ENCODE assay signal across 1 fruit fly cellular context in genomic region chr3R:30423695-30424094, dm6.
TF ChIP-seq lines count a peak whose summit lies in the region.

Gene CG15535 (minus strand): TSS chr3R:30423929.
Gene mRpS18C (plus strand): TSS chr3R:30423974.

TF ChIP-seq in whole organism, embryonic, 481 proteins besides CTCF, POLR2A, EP300 and RAD21 (continued from another document):
- TF ChIP-seq phol (tag; optimal IDR thresholded peaks at IDR 0.05; lab: Kevin White, UChicago): peak; percentile 22
- TF ChIP-seq bbx (GFP tag; IDR thresholded peaks at IDR 0.05; lab: Robert Waterston, UW; ENCODE audit: partially characterized antibody): peak; percentile 81
- no peak for TF ChIP-seq chif (GFP tag; optimal IDR thresholded peaks at IDR 0.05; lab: Kevin White, UChicago)
- TF ChIP-seq ci (GFP tag; IDR thresholded peaks at IDR 0.05; lab: Robert Waterston, UW): peak; percentile 5; the same call in 1 of the 3 replicates
- no peak for TF ChIP-seq CG15696 (tag; optimal IDR thresholded peaks at IDR 0.05; lab: Kevin White, UChicago)
- TF ChIP-seq Opbp (GFP tag; IDR thresholded peaks at IDR 0.05; lab: Robert Waterston, UW; ENCODE audit: partially characterized antibody): peak; percentile 83; the same call in 2 of the 3 replicates
- TF ChIP-seq CG34422 (GFP tag; IDR thresholded peaks at IDR 0.05; lab: Robert Waterston, UW): no peak
- TF ChIP-seq CG2116 (GFP tag; optimal IDR thresholded peaks at IDR 0.05; lab: Kevin White, UChicago): peak; percentile 90
- TF ChIP-seq Med (GFP tag; lab: Kevin White, UChicago): peak; percentile 84
- TF ChIP-seq Sox100B (GFP tag; optimal IDR thresholded peaks at IDR 0.05; lab: Kevin White, UChicago): no peak
- peak; percentile 76 for TF ChIP-seq CG16813 (GFP tag; IDR thresholded peaks at IDR 0.05; lab: Robert Waterston, UW; ENCODE audit: partially characterized antibody)
- 0 out of 2 replicates have a peak, but pooled peaks have one; percentile 21 for TF ChIP-seq slbo (GFP tag; IDR thresholded peaks at IDR 0.05; lab: Robert Waterston, UW)
- TF ChIP-seq grau (tag; optimal IDR thresholded peaks at IDR 0.05; lab: Kevin White, UChicago): peak; percentile 11
- peak; percentile 27 for TF ChIP-seq lbe (GFP tag; optimal IDR thresholded peaks at IDR 0.05; lab: Kevin White, UChicago)
- peak; percentile 73 for TF ChIP-seq Doc3 (GFP tag; IDR thresholded peaks at IDR 0.05; lab: Robert Waterston, UW; ENCODE audit: partially characterized antibody)
- TF ChIP-seq Rfx (GFP tag; IDR thresholded peaks at IDR 0.05; lab: Robert Waterston, UW): peak; percentile 34; the same call in 1 of the 2 replicates
- peak; percentile 11 for TF ChIP-seq MTF-1 (GFP tag; optimal IDR thresholded peaks at IDR 0.05; lab: Kevin White, UChicago; ENCODE audit: borderline replicate concordance)
- TF ChIP-seq CG6791 (GFP tag; IDR thresholded peaks at IDR 0.05; lab: Robert Waterston, UW; ENCODE audit: partially characterized antibody): peak; percentile 83
- peak; percentile 35; the same call in 1 of the 2 replicates for TF ChIP-seq vvl (GFP tag; IDR thresholded peaks at IDR 0.05; lab: Robert Waterston, UW)
- TF ChIP-seq ind (GFP tag; optimal IDR thresholded peaks at IDR 0.05; lab: Kevin White, UChicago): no peak
- no peak for TF ChIP-seq gcm2 (GFP tag; optimal IDR thresholded peaks at IDR 0.05; lab: Kevin White, UChicago)
- no peak for TF ChIP-seq nerfin-1 (tag; optimal IDR thresholded peaks at IDR 0.05; lab: Kevin White, UChicago)
- 0 out of 4 replicates have a peak, but pooled peaks have one; percentile 6 for TF ChIP-seq chinmo (GFP tag; IDR thresholded peaks at IDR 0.05; lab: Robert Waterston, UW; ENCODE audit: partially characterized antibody)
- peak; percentile 46 for TF ChIP-seq Dp (GFP tag; optimal IDR thresholded peaks at IDR 0.05; lab: Kevin White, UChicago)
- TF ChIP-seq sens (GFP tag; lab: Kevin White, UChicago): peak; percentile 75
- TF ChIP-seq Elba2 (GFP tag; optimal IDR thresholded peaks at IDR 0.05; lab: Kevin White, UChicago): no peak
- TF ChIP-seq CHES-1-like (GFP tag; optimal IDR thresholded peaks at IDR 0.05; lab: Kevin White, UChicago): peak; percentile 15
- TF ChIP-seq pnt (GFP tag; optimal IDR thresholded peaks at IDR 0.05; lab: Kevin White, UChicago): no peak
- TF ChIP-seq ftz-f1 (GFP tag; optimal IDR thresholded peaks at IDR 0.05; lab: Kevin White, UChicago): peak; percentile 38
- TF ChIP-seq exex (tag; optimal IDR thresholded peaks at IDR 0.05; lab: Kevin White, UChicago): peak; percentile 28
- TF ChIP-seq ash1 (GFP tag; optimal IDR thresholded peaks at IDR 0.05; lab: Kevin White, UChicago): no peak
- TF ChIP-seq unc-4 (GFP tag; IDR thresholded peaks at IDR 0.05; lab: Robert Waterston, UW; ENCODE audit: partially characterized antibody): peak; percentile 80
- TF ChIP-seq CG3726 (GFP tag; IDR thresholded peaks at IDR 0.05; lab: Robert Waterston, UW): no peak
- TF ChIP-seq CG2129 (GFP tag; IDR thresholded peaks at IDR 0.05; lab: Robert Waterston, UW; ENCODE audit: partially characterized antibody): peak; percentile 49
- TF ChIP-seq CG32767 (GFP tag; IDR thresholded peaks at IDR 0.05; lab: Robert Waterston, UW): peak; percentile 53; the same call in 1 of the 2 replicates
- TF ChIP-seq hbn (GFP tag; IDR thresholded peaks at IDR 0.05; lab: Robert Waterston, UW; ENCODE audit: partially characterized antibody): peak; percentile 76
- peak; percentile 81 for TF ChIP-seq HLH4C (GFP tag; IDR thresholded peaks at IDR 0.05; lab: Robert Waterston, UW; ENCODE audit: partially characterized antibody)
- peak; percentile 23 for TF ChIP-seq CG2712 (tag; optimal IDR thresholded peaks at IDR 0.05; lab: Kevin White, UChicago)
- TF ChIP-seq Dref (GFP tag; IDR thresholded peaks at IDR 0.05; lab: Robert Waterston, UW): peak; percentile 89
- peak; percentile 7 for TF ChIP-seq dmrt11E (tag; optimal IDR thresholded peaks at IDR 0.05; lab: Kevin White, UChicago)
- TF ChIP-seq zen2 (GFP tag; IDR thresholded peaks at IDR 0.05; lab: Robert Waterston, UW; ENCODE audit: partially characterized antibody): peak; percentile 83
- TF ChIP-seq CG17829 (tag; optimal IDR thresholded peaks at IDR 0.05; lab: Kevin White, UChicago): peak; percentile 31
- peak; percentile 64 for TF ChIP-seq MESR4 (GFP tag; optimal IDR thresholded peaks at IDR 0.05; lab: Kevin White, UChicago)
- peak; percentile 42 for TF ChIP-seq CG1603 (tag; optimal IDR thresholded peaks at IDR 0.05; lab: Kevin White, UChicago)
- peak; percentile 3 for TF ChIP-seq CG7987 (GFP tag; optimal IDR thresholded peaks at IDR 0.05; lab: Kevin White, UChicago)
- TF ChIP-seq ato (GFP tag; IDR thresholded peaks at IDR 0.05; lab: Robert Waterston, UW; ENCODE audit: partially characterized antibody): peak; percentile 80
- TF ChIP-seq crp (GFP tag; optimal IDR thresholded peaks at IDR 0.05; lab: Kevin White, UChicago): peak; percentile 82 to 96
- no peak for TF ChIP-seq ara (GFP tag; IDR thresholded peaks at IDR 0.05; lab: Robert Waterston, UW)
- no peak for TF ChIP-seq NfI (GFP tag; optimal IDR thresholded peaks at IDR 0.05; lab: Kevin White, UChicago)
- no peak for TF ChIP-seq CG4730 (GFP tag; IDR thresholded peaks at IDR 0.05; lab: Robert Waterston, UW)
- TF ChIP-seq E2f2 (GFP tag; IDR thresholded peaks at IDR 0.05; lab: Robert Waterston, UW): peak; percentile 42
- TF ChIP-seq CG4617 (GFP tag; optimal IDR thresholded peaks at IDR 0.05; lab: Kevin White, UChicago; ENCODE audit: borderline replicate concordance): peak; percentile 38
- TF ChIP-seq CG11247 (GFP tag; IDR thresholded peaks at IDR 0.05; lab: Robert Waterston, UW): no peak
- peak; percentile 57 for TF ChIP-seq CG12659 (GFP tag; optimal IDR thresholded peaks at IDR 0.05; lab: Kevin White, UChicago)
- TF ChIP-seq CG13287 (GFP tag; IDR thresholded peaks at IDR 0.05; lab: Robert Waterston, UW; ENCODE audit: partially characterized antibody): peak; percentile 86
- peak; percentile 76 for TF ChIP-seq CG7963 (GFP tag; IDR thresholded peaks at IDR 0.05; lab: Robert Waterston, UW; ENCODE audit: partially characterized antibody)
- TF ChIP-seq sna (GFP tag; IDR thresholded peaks at IDR 0.05; lab: Robert Waterston, UW; ENCODE audit: partially characterized antibody): peak; percentile 86
- no peak for TF ChIP-seq CG5245 (GFP tag; optimal IDR thresholded peaks at IDR 0.05; lab: Kevin White, UChicago)
- TF ChIP-seq sug (tag; optimal IDR thresholded peaks at IDR 0.05; lab: Kevin White, UChicago): peak; percentile 22
- TF ChIP-seq Scr (GFP tag; IDR thresholded peaks at IDR 0.05; lab: Robert Waterston, UW; ENCODE audit: partially characterized antibody): peak; percentile 75
- TF ChIP-seq CG8290 (GFP tag; optimal IDR thresholded peaks at IDR 0.05; lab: Kevin White, UChicago): no peak
- peak in 1 of 2 experiments; percentile 38 for TF ChIP-seq CG8290 (tag; optimal IDR thresholded peaks at IDR 0.05; lab: Kevin White, UChicago)
- peak; percentile 84 for TF ChIP-seq onecut (GFP tag; IDR thresholded peaks at IDR 0.05; lab: Robert Waterston, UW)
- TF ChIP-seq Ets97D (GFP tag; optimal IDR thresholded peaks at IDR 0.05; lab: Kevin White, UChicago): peak; percentile 49
- peak; percentile 81 for TF ChIP-seq Dll (GFP tag; IDR thresholded peaks at IDR 0.05; lab: Robert Waterston, UW; ENCODE audit: partially characterized antibody)
- no peak for TF ChIP-seq E2f1 (GFP tag; IDR thresholded peaks at IDR 0.05; lab: Robert Waterston, UW)
- peak; percentile 12 for TF ChIP-seq lilli (GFP tag; optimal IDR thresholded peaks at IDR 0.05; lab: Kevin White, UChicago)
- peak; percentile 78 for TF ChIP-seq Bgb (GFP tag; IDR thresholded peaks at IDR 0.05; lab: Robert Waterston, UW; ENCODE audit: partially characterized antibody)
- TF ChIP-seq stwl (tag; optimal IDR thresholded peaks at IDR 0.05; lab: Kevin White, UChicago): peak; percentile 87
- peak; percentile 85 for TF ChIP-seq YL-1 (GFP tag; optimal IDR thresholded peaks at IDR 0.05; lab: Kevin White, UChicago)
- peak; percentile 78 for TF ChIP-seq amos (GFP tag; IDR thresholded peaks at IDR 0.05; lab: Robert Waterston, UW; ENCODE audit: partially characterized antibody)
- peak; percentile 66 for TF ChIP-seq dm (GFP tag; optimal IDR thresholded peaks at IDR 0.05; lab: Kevin White, UChicago)
- TF ChIP-seq CG10267 (tag; optimal IDR thresholded peaks at IDR 0.05; lab: Kevin White, UChicago): peak; percentile 94
- peak; percentile 6 for TF ChIP-seq CG3995 (GFP tag; optimal IDR thresholded peaks at IDR 0.05; lab: Kevin White, UChicago)
- peak; percentile 66 for TF ChIP-seq CG14860 (GFP tag; IDR thresholded peaks at IDR 0.05; lab: Robert Waterston, UW; ENCODE audit: partially characterized antibody)
- peak; percentile 84 for TF ChIP-seq CG34224 (GFP tag; IDR thresholded peaks at IDR 0.05; lab: Robert Waterston, UW; ENCODE audit: partially characterized antibody)
- peak; percentile 13 for TF ChIP-seq Max (GFP tag; optimal IDR thresholded peaks at IDR 0.05; lab: Kevin White, UChicago)
- peak; percentile 64; the same call in 1 of the 3 replicates for TF ChIP-seq mld (GFP tag; IDR thresholded peaks at IDR 0.05; lab: Robert Waterston, UW; ENCODE audit: partially characterized antibody)
- TF ChIP-seq nmo (GFP tag; optimal IDR thresholded peaks at IDR 0.05; lab: Kevin White, UChicago): peak; percentile 22
- TF ChIP-seq CG10431 (GFP tag; optimal IDR thresholded peaks at IDR 0.05; lab: Kevin White, UChicago): peak; percentile 8
- peak; percentile 55 for TF ChIP-seq inv (GFP tag; IDR thresholded peaks at IDR 0.05; lab: Robert Waterston, UW; ENCODE audit: partially characterized antibody)
- TF ChIP-seq pzg (GFP tag; optimal IDR thresholded peaks at IDR 0.05; lab: Kevin White, UChicago): peak; percentile 73
- TF ChIP-seq CG6175 (GFP tag; IDR thresholded peaks at IDR 0.05; lab: Robert Waterston, UW): no peak
- peak; percentile 40 for TF ChIP-seq HmgZ (tag; optimal IDR thresholded peaks at IDR 0.05; lab: Kevin White, UChicago)
